Worm (Caenorhabditis elegans) whole organism, L1 larva: ENCODE data around the gene ZK1055.4.

Source experiments
- nhr-237 ChIP-seq: fragments of 150-350 bp; optimal IDR thresholded peaks from 2 replicates; lab custom pipeline; 2014; ENCODE audit warnings: missing biosample characterization, missing genetic modification characterization
- nhr-77 ChIP-seq: fragments of 150-350 bp; optimal IDR thresholded peaks from 2 replicates; lab custom pipeline; 2014; ENCODE audit warnings: missing biosample characterization, missing genetic modification characterization
- snpc-4 ChIP-seq: fragments of 150-350 bp; optimal IDR thresholded peaks from 2 replicates; lab custom pipeline; 2014; ENCODE audit warnings: missing biosample characterization, missing genetic modification characterization

DNA sequence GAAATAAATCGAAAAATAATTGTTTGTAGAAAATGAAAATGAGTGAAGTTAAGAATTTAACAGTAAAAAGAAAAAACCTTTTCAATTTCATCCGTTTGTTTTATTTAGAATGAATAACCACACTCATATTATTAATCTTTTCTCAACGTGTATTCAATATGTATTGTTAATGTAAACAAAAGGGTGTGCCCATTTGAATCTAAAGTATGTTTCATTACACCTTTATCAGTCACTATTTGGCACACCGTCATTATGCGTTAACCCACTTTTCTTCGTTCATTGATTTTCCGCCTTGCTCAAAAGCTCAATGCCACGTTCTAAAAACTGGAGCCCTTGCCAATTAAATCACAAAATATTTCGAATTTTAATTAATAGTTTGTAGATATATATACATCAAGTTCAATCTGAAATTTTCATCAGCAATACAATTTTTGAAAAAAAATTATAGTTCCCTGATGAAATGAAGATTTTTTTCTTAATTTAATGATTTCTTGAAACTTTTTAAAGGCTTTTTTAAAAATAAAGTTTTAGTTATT, 15.9 kb upstream of the ZK1055.4 start, which contains the start of gene K04A8.1:
- TF ChIP-seq nhr-237 (tag; lab: Kevin White, UChicago) = no peak
- no peak for TF ChIP-seq nhr-77 (tag; lab: Kevin White, UChicago)
- no peak for TF ChIP-seq snpc-4 (tag; lab: Kevin White, UChicago)
